Worm (Caenorhabditis elegans) whole organism, late embryonic: ENCODE data around the gene clec-45.

Source experiments
- ceh-14 ChIP-seq: sonication (generic microtip); optimal IDR thresholded peaks from 2 replicates; lab custom pipeline; 2016; ENCODE audit warnings: missing genotype, missing genetic modification characterization, missing compliant biosample characterization
- ceh-30 ChIP-seq: fragments of 150-350 bp; optimal IDR thresholded peaks from 2 replicates; lab custom pipeline; 2014; ENCODE audit warnings: missing biosample characterization, missing genetic modification characterization
- fax-1 ChIP-seq: sonication (generic microtip); optimal IDR thresholded peaks from 2 replicates; lab custom pipeline; 2016; ENCODE audit warnings: missing genotype, missing genetic modification characterization, missing compliant biosample characterization
- nhr-11 ChIP-seq: fragments of 150-350 bp; optimal IDR thresholded peaks from 2 replicates; lab custom pipeline; 2014; ENCODE audit warnings: missing biosample characterization, missing genetic modification characterization
- npax-4 ChIP-seq: sonication (generic microtip); optimal IDR thresholded peaks from 2 replicates; lab custom pipeline; 2016; ENCODE audit warnings: missing genetic modification characterization, missing compliant biosample characterization

ce11 chrV:7639787-7640186 lies 1.9 kb downstream of the clec-45 start, which contains the start of gene F07C4.10:
- no peak for TF ChIP-seq nhr-11 (tag; lab: Kevin White, UChicago)
- TF ChIP-seq ceh-30 (tag; lab: Kevin White, UChicago): no peak
- no peak for TF ChIP-seq fax-1 (tag; lab: Kevin White, UChicago)
- TF ChIP-seq ceh-14 (tag; lab: Kevin White, UChicago): no peak
- TF ChIP-seq npax-4: no peak
